Fruit fly (Drosophila melanogaster) whole organism, adult: ENCODE data around the gene CG43229.

Experiments used
- CG12768 ChIP-seq: fragments of 200-800 bp; sonication (Bioruptor generic); optimal IDR thresholded peaks from 2 replicates; lab custom pipeline; 2017; ENCODE audit warnings: missing biosample characterization, missing genetic modification characterization, mild to moderate bottlenecking, moderate library complexity, missing genetic modification reagents
- CG7045 ChIP-seq: fragments of 200-800 bp; sonication (Bioruptor generic); optimal IDR thresholded peaks from 2 replicates; lab custom pipeline; 2017; ENCODE audit warnings: missing biosample characterization, mild to moderate bottlenecking, missing genetic modification characterization
- CG7101 ChIP-seq: fragments of 200-800 bp; sonication (Bioruptor generic); optimal IDR thresholded peaks from 2 replicates; lab custom pipeline; 2018; ENCODE audit warnings: missing biosample characterization, mild to moderate bottlenecking, missing genetic modification characterization, moderate library complexity
- Clk ChIP-seq: fragments of 200-800 bp; sonication (Bioruptor generic); optimal IDR thresholded peaks from 2 replicates; lab custom pipeline; 2017; ENCODE audit warnings: missing biosample characterization, missing genetic modification characterization
- Hr96 ChIP-seq: fragments of 200-800 bp; sonication (Bioruptor generic); optimal IDR thresholded peaks from 2 replicates; lab custom pipeline; 2016; ENCODE audit warnings: missing biosample characterization, missing genetic modification characterization
- bab1 ChIP-seq: fragments of 200-800 bp; sonication (Bioruptor generic); optimal IDR thresholded peaks from 3 replicates; lab custom pipeline; 2019; ENCODE audit warnings: missing biosample characterization, mild to moderate bottlenecking, missing genetic modification characterization, moderate library complexity
- cic ChIP-seq: fragments of 200-800 bp; sonication (Bioruptor generic); optimal IDR thresholded peaks from 2 replicates; lab custom pipeline; 2017; ENCODE audit warnings: missing biosample characterization, mild to moderate bottlenecking, missing genetic modification characterization, moderate library complexity
- tj ChIP-seq: fragments of 200-800 bp; sonication (Bioruptor generic); optimal IDR thresholded peaks from 3 replicates; lab custom pipeline; 2017; ENCODE audit warnings: missing biosample characterization, mild to moderate bottlenecking, missing genetic modification characterization, moderate library complexity

- TF ChIP-seq bab1 (no peak), CG7045 (GFP tag; lab: Kevin White, UChicago) (no peak), Clk (GFP tag; lab: Kevin White, UChicago) (no peak), CG12768 (GFP tag; lab: Kevin White, UChicago) (no peak), tj (GFP tag; lab: Kevin White, UChicago) (no peak), cic (GFP tag; lab: Kevin White, UChicago) (no peak), CG7101 (tag; lab: Kevin White, UChicago) (no peak), Hr96 (GFP tag; lab: Kevin White, UChicago) (no peak)
Measured at dm6 chrX:18116811-18117383, 21.4 kb upstream of the CG43229 start, which contains the start of gene wupA.
